Worm (Caenorhabditis elegans): ENCODE data around the gene ubl-1.

The ubl-1 gene

DNA sequence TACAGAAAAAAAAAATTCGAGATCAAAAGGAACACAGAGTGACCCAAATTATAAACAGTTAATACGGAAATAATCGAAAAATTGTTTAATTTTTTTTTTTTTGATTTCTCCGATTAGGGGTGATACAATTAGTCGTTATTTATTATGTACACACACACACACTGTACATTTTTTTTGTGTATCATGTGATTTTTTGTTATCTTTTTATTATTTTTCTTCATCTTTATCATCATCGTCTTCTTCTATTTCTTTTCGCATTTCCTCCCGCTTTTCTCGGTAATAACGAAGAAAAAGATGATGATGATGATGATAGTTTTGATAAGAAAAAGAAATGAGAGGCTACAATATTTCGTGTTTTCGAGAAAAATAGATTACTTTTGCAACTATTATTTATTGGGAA lies 38.3 kb upstream of the ubl-1 start:
- TF ChIP-seq elt-3 (tag; optimal IDR thresholded peaks at IDR 0.05) = peak in 2 of 6 experiments; percentile 37 to 43
- TF ChIP-seq ceh-82 (tag; optimal IDR thresholded peaks at IDR 0.05) = no peak
- TF ChIP-seq nhr-20 (tag; optimal IDR thresholded peaks at IDR 0.05) = peak; percentile 18
- no peak for TF ChIP-seq mdl-1 (tag; optimal IDR thresholded peaks at IDR 0.05)
- no peak for TF ChIP-seq snpc-4 (tag; optimal IDR thresholded peaks at IDR 0.05)
- TF ChIP-seq skn-1 (tag; optimal IDR thresholded peaks at IDR 0.05) = peak; percentile 52
- TF ChIP-seq nhr-71 (tag; optimal IDR thresholded peaks at IDR 0.05) = peak; percentile 42
- TF ChIP-seq pag-3 (tag; optimal IDR thresholded peaks at IDR 0.05; ENCODE audit: borderline replicate concordance, insufficient read depth) = no peak
- no peak for TF ChIP-seq nhr-237 (tag; optimal IDR thresholded peaks at IDR 0.05)
- peak; percentile 35 for TF ChIP-seq snu-23 (GFP tag; optimal IDR thresholded peaks at IDR 0.05)
- TF ChIP-seq ama-1 (optimal IDR thresholded peaks at IDR 0.05) = no peak
- no peak for TF ChIP-seq nhr-28 (tag; optimal IDR thresholded peaks at IDR 0.05)
- peak; percentile 12 for TF ChIP-seq irx-1 (tag; optimal IDR thresholded peaks at IDR 0.05)
- no peak for TF ChIP-seq hpl-2 (GFP tag; optimal IDR thresholded peaks at IDR 0.05)
- TF ChIP-seq aha-1 (tag; optimal IDR thresholded peaks at IDR 0.05) = no peak
- no peak for TF ChIP-seq lir-3 (tag; optimal IDR thresholded peaks at IDR 0.05; ENCODE audit: poor library complexity)
- no peak for TF ChIP-seq C34B4.2 (tag; optimal IDR thresholded peaks at IDR 0.05)
- no peak for TF ChIP-seq C04F5.9 (tag; optimal IDR thresholded peaks at IDR 0.05)
- TF ChIP-seq unc-98 (GFP tag; IDR thresholded peaks at IDR 0.05) = no peak
- TF ChIP-seq pax-3 (tag; optimal IDR thresholded peaks at IDR 0.05) = no peak
- peak; percentile 36 for TF ChIP-seq blmp-1 (tag; optimal IDR thresholded peaks at IDR 0.05)
- TF ChIP-seq sptf-1 (tag; optimal IDR thresholded peaks at IDR 0.05) = no peak
- peak; percentile 16 for TF ChIP-seq nhr-90 (tag; optimal IDR thresholded peaks at IDR 0.05; ENCODE audit: poor library complexity)
- no peak for TF ChIP-seq nhr-77 (tag; optimal IDR thresholded peaks at IDR 0.05)
- no peak for TF ChIP-seq unc-30 (tag; optimal IDR thresholded peaks at IDR 0.05)
- TF ChIP-seq mab-9 (GFP tag; IDR thresholded peaks at IDR 0.05) = no peak
- no peak for TF ChIP-seq aly-2 (tag; optimal IDR thresholded peaks at IDR 0.05)
- no peak for TF ChIP-seq nhr-47 (tag; optimal IDR thresholded peaks at IDR 0.05)
- no peak for TF ChIP-seq ces-1 (GFP tag; optimal IDR thresholded peaks at IDR 0.05)
- TF ChIP-seq elt-2 (tag; optimal IDR thresholded peaks at IDR 0.05) = no peak
- no peak for TF ChIP-seq fkh-10 (GFP tag; optimal IDR thresholded peaks at IDR 0.05)
- TF ChIP-seq fkh-8 (tag; optimal IDR thresholded peaks at IDR 0.05) = no peak
- no peak for TF ChIP-seq unc-86 (tag; optimal IDR thresholded peaks at IDR 0.05)
- TF ChIP-seq dsc-1 (tag; optimal IDR thresholded peaks at IDR 0.05) = no peak
- no peak for TF ChIP-seq xbp-1 (tag; optimal IDR thresholded peaks at IDR 0.05)
- no peak for TF ChIP-seq ztf-4 (tag; optimal IDR thresholded peaks at IDR 0.05)
- no peak for TF ChIP-seq ceh-88 (GFP tag; IDR thresholded peaks at IDR 0.05)
- peak; percentile 73 for TF ChIP-seq nhr-85 (tag)
- no peak for TF ChIP-seq nhr-12 (tag; optimal IDR thresholded peaks at IDR 0.05)
- no peak for TF ChIP-seq fos-1 (tag; optimal IDR thresholded peaks at IDR 0.05)
- no peak for TF ChIP-seq lin-39 (tag; optimal IDR thresholded peaks at IDR 0.05)
- TF ChIP-seq lin-35 (GFP tag; optimal IDR thresholded peaks at IDR 0.05) = peak in 1 of 2 experiments; percentile 38
- no peak for TF ChIP-seq tlp-1 (tag; optimal IDR thresholded peaks at IDR 0.05)
- TF ChIP-seq jun-1 (tag; optimal IDR thresholded peaks at IDR 0.05) = no peak
- no peak for TF ChIP-seq ceh-8 (GFP tag; optimal IDR thresholded peaks at IDR 0.05)
- no peak for TF ChIP-seq nhr-84 (tag; optimal IDR thresholded peaks at IDR 0.05)
- TF ChIP-seq vab-15 (tag; optimal IDR thresholded peaks at IDR 0.05) = no peak
- TF ChIP-seq egl-27 (tag; optimal IDR thresholded peaks at IDR 0.05) = no peak
- no peak for TF ChIP-seq nhr-11 (tag; optimal IDR thresholded peaks at IDR 0.05)
- TF ChIP-seq unc-130 (tag; optimal IDR thresholded peaks at IDR 0.05) = no peak
- no peak for TF ChIP-seq ceh-63 (GFP tag; optimal IDR thresholded peaks at IDR 0.05)
- TF ChIP-seq nhr-76 (tag; optimal IDR thresholded peaks at IDR 0.05) = no peak
- no peak for TF ChIP-seq F16B12.6 (tag; optimal IDR thresholded peaks at IDR 0.05)
- no peak for TF ChIP-seq nhr-19 (GFP tag; conservative IDR thresholded peaks at IDR 0.05)
- no peak for TF ChIP-seq mef-2 (tag; optimal IDR thresholded peaks at IDR 0.05)
